Worm (Caenorhabditis elegans) whole organism, L2 larva: ENCODE measurements around the gene dhs-6.
A peak's percentile ranks its signal among the peaks of the same experiment; 100 is the strongest.

Source experiments
- C34F6.9 ChIP-seq: fragments of 150-350 bp; optimal IDR thresholded peaks from 2 replicates; lab custom pipeline; 2014; ENCODE audit warnings: missing biosample characterization, missing genetic modification characterization
- F13H6.1 ChIP-seq: sonication (generic microtip); optimal IDR thresholded peaks from 2 replicates; lab custom pipeline; 2016; ENCODE audit warnings: missing genetic modification characterization, missing compliant biosample characterization
- R02D3.7 ChIP-seq: fragments of 150-350 bp; optimal IDR thresholded peaks from 2 replicates; lab custom pipeline; 2014; ENCODE audit warnings: missing biosample characterization, missing genetic modification characterization
- Y55F3AM.14 ChIP-seq: fragments of 200-800 bp; sonication (Bioruptor generic); optimal IDR thresholded peaks from 2 replicates; lab custom pipeline; 2018; ENCODE audit warnings: mild to moderate bottlenecking, missing genetic modification characterization, missing compliant biosample characterization
- ZK546.5 ChIP-seq: sonication (generic microtip); optimal IDR thresholded peaks from 2 replicates; lab custom pipeline; 2017; ENCODE audit warnings: missing biosample characterization, missing genetic modification characterization
- alr-1 ChIP-seq: fragments of 150-350 bp; optimal IDR thresholded peaks from 2 replicates; lab custom pipeline; 2014; ENCODE audit warnings: missing biosample characterization, missing genetic modification characterization
- aly-2 ChIP-seq: fragments of 150-350 bp; optimal IDR thresholded peaks from 2 replicates; lab custom pipeline; 2014; ENCODE audit warnings: missing biosample characterization, missing genetic modification characterization
- ama-1 ChIP-seq: fragments of 150-350 bp; optimal IDR thresholded peaks from 2 replicates; lab custom pipeline; 2018; ENCODE audit warnings: inconsistent platforms
- blmp-1 ChIP-seq: sonication (generic microtip); optimal IDR thresholded peaks from 2 replicates; lab custom pipeline; 2017; ENCODE audit warnings: missing genetic modification characterization, mild to moderate bottlenecking, missing compliant biosample characterization, antibody characterized with exemption, moderate library complexity; ENCODE audit not compliant: insufficient read depth
- ceh-16 ChIP-seq: fragments of 150-350 bp; optimal IDR thresholded peaks from 2 replicates; lab custom pipeline; 2014; ENCODE audit warnings: missing biosample characterization, missing genetic modification characterization
- ceh-82 ChIP-seq: fragments of 150-350 bp; optimal IDR thresholded peaks from 2 replicates; lab custom pipeline; 2014; ENCODE audit warnings: missing biosample characterization, missing genetic modification characterization
- crh-2 ChIP-seq: sonication (generic microtip); optimal IDR thresholded peaks from 2 replicates; lab custom pipeline; 2017; ENCODE audit warnings: missing biosample characterization, missing genetic modification characterization
- dmd-4 ChIP-seq: sonication (generic microtip); optimal IDR thresholded peaks from 2 replicates; lab custom pipeline; 2017; ENCODE audit warnings: missing biosample characterization, missing genetic modification characterization
- egl-27 ChIP-seq: sonication (generic microtip); optimal IDR thresholded peaks from 3 replicates; lab custom pipeline; 2017; ENCODE audit warnings: missing biosample characterization, missing genetic modification reagents, missing genetic modification characterization
- elt-1 ChIP-seq: fragments of 150-350 bp; optimal IDR thresholded peaks from 2 replicates; lab custom pipeline; 2014; ENCODE audit warnings: missing biosample characterization, missing genetic modification characterization
- elt-3 ChIP-seq: sonication (generic microtip); optimal IDR thresholded peaks from 2 replicates; lab custom pipeline; 2017; ENCODE audit warnings: missing biosample characterization, missing genetic modification characterization
- fos-1 ChIP-seq: fragments of 150-350 bp; optimal IDR thresholded peaks from 2 replicates; lab custom pipeline; 2014; ENCODE audit warnings: missing biosample characterization, missing genetic modification characterization
- gmeb-1 ChIP-seq: fragments of 150-350 bp; optimal IDR thresholded peaks from 2 replicates; lab custom pipeline; 2014; ENCODE audit warnings: missing biosample characterization, missing genetic modification characterization
- lin-11 ChIP-seq: fragments of 150-350 bp; sonication (generic microtip); optimal IDR thresholded peaks from 2 replicates; lab custom pipeline; 2014; ENCODE audit warnings: missing biosample characterization, missing genetic modification characterization, inconsistent platforms, mixed read lengths
- lin-13 ChIP-seq: fragments of 150-350 bp; optimal IDR thresholded peaks from 2 replicates; lab custom pipeline; 2014; ENCODE audit warnings: missing biosample characterization, missing genetic modification reagents, missing genetic modification characterization
- lin-39 ChIP-seq: fragments of 150-350 bp; optimal IDR thresholded peaks from 2 replicates; lab custom pipeline; 2014; ENCODE audit warnings: missing biosample characterization, missing genetic modification reagents, missing genetic modification characterization
- lsy-2 ChIP-seq, 2 experiments: fragments of 150-350 bp in 1 of 2; sonication (generic microtip) in 1 of 2; optimal IDR thresholded peaks; 2 replicates each; lab custom pipeline; 2014 to 2017; ENCODE audit warnings: missing biosample characterization in 2 of 2, missing genetic modification characterization in 2 of 2
- mab-5 ChIP-seq: fragments of 150-350 bp; optimal IDR thresholded peaks from 2 replicates; lab custom pipeline; 2014; ENCODE audit warnings: missing biosample characterization, missing genetic modification characterization
- mbf-1 ChIP-seq: sonication (generic microtip); optimal IDR thresholded peaks from 2 replicates; lab custom pipeline; 2017; ENCODE audit warnings: missing biosample characterization, missing genetic modification characterization
- mdl-1 ChIP-seq, 2 experiments: fragments of 150-350 bp in 1 of 2; sonication (generic microtip) in 1 of 2; optimal IDR thresholded peaks; 2 replicates each; lab custom pipeline; 2017; ENCODE audit warnings: missing biosample characterization in 2 of 2, missing genetic modification characterization in 2 of 2
- nhr-10 ChIP-seq: sonication (generic microtip); optimal IDR thresholded peaks from 2 replicates; lab custom pipeline; 2017; ENCODE audit warnings: missing biosample characterization, missing genetic modification characterization
- nhr-11 ChIP-seq: fragments of 150-350 bp; optimal IDR thresholded peaks from 2 replicates; lab custom pipeline; 2014; ENCODE audit warnings: missing biosample characterization, missing genetic modification characterization
- nhr-12 ChIP-seq: fragments of 150-350 bp; optimal IDR thresholded peaks from 2 replicates; lab custom pipeline; 2014; ENCODE audit warnings: missing biosample characterization, missing genetic modification characterization
- nhr-129 ChIP-seq: fragments of 150-350 bp; optimal IDR thresholded peaks from 2 replicates; lab custom pipeline; 2014; ENCODE audit warnings: missing biosample characterization, missing genetic modification characterization
- nhr-21 ChIP-seq: fragments of 150-350 bp; optimal IDR thresholded peaks from 2 replicates; lab custom pipeline; 2014; ENCODE audit warnings: missing biosample characterization, missing genetic modification characterization
- nhr-23 ChIP-seq: fragments of 150-350 bp; optimal IDR thresholded peaks from 2 replicates; lab custom pipeline; 2014; ENCODE audit warnings: missing biosample characterization, missing genetic modification reagents, missing genetic modification characterization
- nhr-237 ChIP-seq: fragments of 150-350 bp; optimal IDR thresholded peaks from 2 replicates; lab custom pipeline; 2014; ENCODE audit warnings: missing biosample characterization, missing genetic modification characterization
- nhr-25 ChIP-seq: fragments of 150-350 bp; sonication (generic microtip); optimal IDR thresholded peaks from 3 replicates; lab custom pipeline; 2014; ENCODE audit warnings: missing biosample characterization, missing genetic modification characterization
- nhr-6 ChIP-seq: fragments of 150-350 bp; optimal IDR thresholded peaks from 2 replicates; lab custom pipeline; 2014; ENCODE audit warnings: missing biosample characterization, missing genetic modification characterization
- nhr-77 ChIP-seq: fragments of 150-350 bp; optimal IDR thresholded peaks from 2 replicates; lab custom pipeline; 2014; ENCODE audit warnings: missing biosample characterization, missing genetic modification characterization
- peb-1 ChIP-seq: fragments of 150-350 bp; optimal IDR thresholded peaks from 2 replicates; lab custom pipeline; 2014; ENCODE audit warnings: missing biosample characterization, missing genetic modification characterization
- sem-4 ChIP-seq: fragments of 150-350 bp; optimal IDR thresholded peaks from 2 replicates; lab custom pipeline; 2014; ENCODE audit warnings: missing biosample characterization, missing genetic modification reagents, missing genetic modification characterization
- skn-1 ChIP-seq: sonication (generic microtip); optimal IDR thresholded peaks from 2 replicates; lab custom pipeline; 2017; ENCODE audit warnings: missing biosample characterization, missing genetic modification characterization
- sma-3 ChIP-seq: sonication (generic microtip); optimal IDR thresholded peaks from 2 replicates; lab custom pipeline; 2016; ENCODE audit warnings: missing genetic modification reagents, missing genetic modification characterization, missing compliant biosample characterization
- sma-9 ChIP-seq, 2 experiments: fragments of 150-350 bp in 1 of 2; sonication (generic microtip) in 1 of 2; optimal IDR thresholded peaks; 2 replicates each; lab custom pipeline; 2014 to 2016; ENCODE audit warnings: missing genetic modification characterization in 2 of 2, mild to moderate bottlenecking in 1 of 2, missing biosample characterization in 1 of 2, missing compliant biosample characterization in 1 of 2, missing genetic modification reagents in 1 of 2, moderate library complexity in 1 of 2
- snpc-4 ChIP-seq: fragments of 150-350 bp; optimal IDR thresholded peaks from 2 replicates; lab custom pipeline; 2014; ENCODE audit warnings: missing biosample characterization, missing genetic modification characterization
- unc-39 ChIP-seq: fragments of 150-350 bp; optimal IDR thresholded peaks from 2 replicates; lab custom pipeline; 2014; ENCODE audit warnings: missing biosample characterization, missing genetic modification characterization
- unc-55 ChIP-seq: fragments of 150-350 bp; sonication (generic microtip); optimal IDR thresholded peaks from 3 replicates; lab custom pipeline; 2014; ENCODE audit warnings: missing biosample characterization, missing genetic modification reagents, missing genetic modification characterization
- unc-62 ChIP-seq: fragments of 150-350 bp; optimal IDR thresholded peaks from 2 replicates; lab custom pipeline; 2014; ENCODE audit warnings: missing biosample characterization, missing genetic modification reagents, missing genetic modification characterization
- zag-1 ChIP-seq: fragments of 150-350 bp; optimal IDR thresholded peaks from 2 replicates; lab custom pipeline; 2014; ENCODE audit warnings: missing biosample characterization, missing genetic modification characterization
- ztf-1 ChIP-seq: fragments of 200-800 bp; sonication (Bioruptor generic); conservative IDR thresholded peaks from 2 replicates; pipeline ENCODE4 v1.3.6; 2022; ENCODE audit warnings: missing genetic modification characterization, missing compliant biosample characterization
- ztf-11 ChIP-seq: sonication (generic microtip); optimal IDR thresholded peaks from 2 replicates; lab custom pipeline; 2017; ENCODE audit warnings: missing biosample characterization, missing genetic modification characterization
- ztf-4 ChIP-seq: fragments of 150-350 bp; optimal IDR thresholded peaks from 2 replicates; lab custom pipeline; 2014; ENCODE audit warnings: missing biosample characterization, missing genetic modification characterization

The dhs-6 gene

DNA sequence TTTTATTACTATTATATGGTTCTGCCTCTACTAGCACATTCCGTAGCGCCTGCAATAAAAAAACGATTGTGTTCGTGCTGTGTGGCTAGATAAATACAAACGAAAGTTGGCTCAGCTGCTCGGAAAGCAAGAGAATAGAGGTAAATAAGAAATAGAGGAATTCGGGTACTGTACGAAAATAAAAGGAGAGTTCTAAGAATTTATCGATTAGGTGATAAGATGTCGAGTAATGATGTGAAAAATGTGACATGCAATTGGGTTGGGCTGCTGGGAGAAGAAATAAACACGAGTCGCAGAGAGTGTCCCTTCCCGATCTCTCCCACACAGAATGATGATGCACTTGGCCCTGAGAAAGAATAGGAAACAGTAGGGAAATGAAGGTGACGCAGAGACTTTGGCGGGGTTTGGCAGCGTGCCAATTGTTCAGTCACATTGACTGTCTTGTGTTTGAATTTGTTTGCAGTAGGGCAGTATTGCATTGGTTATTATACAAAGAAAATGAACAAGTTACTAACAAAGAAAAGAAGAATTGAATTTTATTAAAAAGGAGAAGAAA, 25.7 kb downstream of the dhs-6 start, which contains the start of gene cdc-14:
TSS of gene cdc-14 (minus strand) at position 51 of the 556 bp plus-strand sequence.
- TF ChIP-seq nhr-12 (tag; lab: Kevin White, UChicago) (no peak), nhr-237 (tag; lab: Kevin White, UChicago) (no peak), lin-13 (GFP tag; lab: Kevin White, UChicago) (peak; percentile 57), peb-1 (tag; lab: Kevin White, UChicago) (no peak), sma-9 (GFP tag; optimal IDR thresholded peaks at IDR 0.05; lab: Kevin White, UChicago) (peak; percentile 80), sma-9 (tag; optimal IDR thresholded peaks at IDR 0.05; lab: Kevin White, UChicago) (no peak), lsy-2 (tag; optimal IDR thresholded peaks at IDR 0.05; lab: Kevin White, UChicago) (peak in 1 of 2 experiments; percentile 82), unc-55 (GFP tag; lab: Kevin White, UChicago) (peak; percentile 28), elt-3 (no peak), blmp-1 (tag; lab: Kevin White, UChicago) (peak; percentile 73), unc-39 (tag; lab: Kevin White, UChicago) (no peak), ama-1 (lab: Kevin White, UChicago) (peak; percentile 10), sem-4 (tag; lab: Kevin White, UChicago) (peak; percentile 88), sma-3 (peak; percentile 85), alr-1 (tag; lab: Kevin White, UChicago) (no peak), unc-62 (GFP tag; lab: Kevin White, UChicago) (no peak), zag-1 (tag; lab: Kevin White, UChicago) (no peak), nhr-25 (tag; lab: Kevin White, UChicago) (peak; percentile 87), ztf-4 (tag; lab: Kevin White, UChicago) (peak; percentile 68), ZK546.5 (tag; lab: Kevin White, UChicago) (no peak), nhr-129 (tag; lab: Kevin White, UChicago) (peak; percentile 94), fos-1 (peak; percentile 91), nhr-10 (tag; lab: Kevin White, UChicago) (no peak), F13H6.1 (peak; percentile 86), nhr-6 (tag; lab: Kevin White, UChicago) (peak; percentile 87), gmeb-1 (peak; percentile 60), egl-27 (tag; lab: Kevin White, UChicago) (peak; percentile 21), snpc-4 (tag; lab: Kevin White, UChicago) (peak; percentile 74), dmd-4 (no peak), lin-39 (tag; lab: Kevin White, UChicago) (no peak), ceh-16 (peak; percentile 63), aly-2 (tag; lab: Kevin White, UChicago) (no peak), nhr-23 (tag; lab: Kevin White, UChicago) (no peak), nhr-77 (tag; lab: Kevin White, UChicago) (no peak), skn-1 (tag; lab: Kevin White, UChicago) (no peak), lin-11 (tag; lab: Kevin White, UChicago) (peak; percentile 33), crh-2 (tag; lab: Kevin White, UChicago) (peak; percentile 77), mbf-1 (tag; lab: Kevin White, UChicago) (no peak), mdl-1 (tag; optimal IDR thresholded peaks at IDR 0.05; lab: Kevin White, UChicago) (peak in 1 of 2 experiments; percentile 16), ztf-1 (GFP tag; lab: Robert Waterston, UW) (no peak), nhr-11 (tag; lab: Kevin White, UChicago) (no peak), R02D3.7 (tag; lab: Kevin White, UChicago) (no peak), C34F6.9 (tag; lab: Kevin White, UChicago) (peak; percentile 82), Y55F3AM.14 (GFP tag; lab: Kevin White, UChicago) (no peak), elt-1 (tag; lab: Kevin White, UChicago) (no peak), nhr-21 (tag; lab: Kevin White, UChicago) (peak; percentile 41), ceh-82 (tag; lab: Kevin White, UChicago) (no peak), mab-5 (peak; percentile 35), ztf-11 (tag; lab: Kevin White, UChicago) (no peak)
